Worm (Caenorhabditis elegans): ENCODE data around the gene F44B9.2.
A peak's percentile ranks its signal among the peaks of the same experiment; 100 is the strongest.

The F44B9.2 gene

ce11 chrIII:8051838-8052237 is 29.6 kb downstream of the F44B9.2 start:
- TF ChIP-seq aly-1 (tag; optimal IDR thresholded peaks at IDR 0.05) (no peak), tbx-37 (GFP tag; conservative IDR thresholded peaks at IDR 0.05) (no peak), F13C5.2 (tag; optimal IDR thresholded peaks at IDR 0.05) (no peak), ama-1 (optimal IDR thresholded peaks at IDR 0.05) (no peak), hmbx-1 (tag; optimal IDR thresholded peaks at IDR 0.05) (no peak), flt-1 (GFP tag; IDR thresholded peaks at IDR 0.05) (no peak), ceh-36 (tag; optimal IDR thresholded peaks at IDR 0.05) (no peak), tra-4 (tag; optimal IDR thresholded peaks at IDR 0.05) (no peak)

- no peak for TF ChIP-seq ets-7 (tag; optimal IDR thresholded peaks at IDR 0.05)
- no peak for TF ChIP-seq B0310.2 (tag; optimal IDR thresholded peaks at IDR 0.05)
- no peak for TF ChIP-seq hmbx-1 (tag; optimal IDR thresholded peaks at IDR 0.05)
- no peak for TF ChIP-seq hnd-1 (tag; optimal IDR thresholded peaks at IDR 0.05)
- no peak for TF ChIP-seq hmg-4 (GFP tag; optimal IDR thresholded peaks at IDR 0.05)
- no peak for TF ChIP-seq ceh-13 (GFP tag; optimal IDR thresholded peaks at IDR 0.05)
- no peak for TF ChIP-seq pes-1 (GFP tag; IDR thresholded peaks at IDR 0.05)
- TF ChIP-seq tbx-37 (GFP tag; conservative IDR thresholded peaks at IDR 0.05): no peak
- TF ChIP-seq ceh-36 (tag; optimal IDR thresholded peaks at IDR 0.05): no peak
- no peak for TF ChIP-seq ama-1 (optimal IDR thresholded peaks at IDR 0.05)
- TF ChIP-seq tbx-11 (GFP tag; IDR thresholded peaks at IDR 0.05): no peak
- TF ChIP-seq tra-4 (tag; optimal IDR thresholded peaks at IDR 0.05): no peak
- no peak for TF ChIP-seq sea-1 (GFP tag; conservative IDR thresholded peaks at IDR 0.05)
Measured at ce11 chrIII:8061114-8061513, 38.9 kb downstream of the F44B9.2 start.

- no peak for TF ChIP-seq sea-1 (GFP tag; conservative IDR thresholded peaks at IDR 0.05)
- TF ChIP-seq flt-1 (GFP tag; IDR thresholded peaks at IDR 0.05): no peak
- TF ChIP-seq tbx-37 (GFP tag; conservative IDR thresholded peaks at IDR 0.05): no peak
- TF ChIP-seq hmbx-1 (tag; optimal IDR thresholded peaks at IDR 0.05): no peak
- TF ChIP-seq pes-1 (GFP tag; IDR thresholded peaks at IDR 0.05): no peak
- no peak for TF ChIP-seq tra-4 (tag; optimal IDR thresholded peaks at IDR 0.05)
- no peak for TF ChIP-seq B0310.2 (tag; optimal IDR thresholded peaks at IDR 0.05)
- TF ChIP-seq ama-1 (optimal IDR thresholded peaks at IDR 0.05): no peak
- no peak for TF ChIP-seq scrt-1 (GFP tag; IDR thresholded peaks at IDR 0.05)
- no peak for TF ChIP-seq ets-7 (tag; optimal IDR thresholded peaks at IDR 0.05)
- TF ChIP-seq F13C5.2 (tag; optimal IDR thresholded peaks at IDR 0.05): no peak
- no peak for TF ChIP-seq ceh-13 (GFP tag; optimal IDR thresholded peaks at IDR 0.05)
- TF ChIP-seq ceh-36 (tag; optimal IDR thresholded peaks at IDR 0.05): no peak
- no peak for TF ChIP-seq hmg-4 (GFP tag; optimal IDR thresholded peaks at IDR 0.05)
- TF ChIP-seq aly-1 (tag; optimal IDR thresholded peaks at IDR 0.05): no peak
- no peak for TF ChIP-seq hnd-1 (tag; optimal IDR thresholded peaks at IDR 0.05)
- TF ChIP-seq tbx-11 (GFP tag; IDR thresholded peaks at IDR 0.05): no peak
Measured at ce11 chrIII:8063659-8064058, 41.4 kb downstream of the F44B9.2 start.

ce11 chrIII:8065101-8065500 is 42.8 kb downstream of the F44B9.2 start:
- TF ChIP-seq ama-1 (optimal IDR thresholded peaks at IDR 0.05): no peak
- TF ChIP-seq flt-1 (GFP tag; IDR thresholded peaks at IDR 0.05): no peak
- TF ChIP-seq ceh-36 (tag; optimal IDR thresholded peaks at IDR 0.05): no peak
- TF ChIP-seq hmg-4 (GFP tag; optimal IDR thresholded peaks at IDR 0.05): no peak
- no peak for TF ChIP-seq aly-1 (tag; optimal IDR thresholded peaks at IDR 0.05)
- no peak for TF ChIP-seq pes-1 (GFP tag; IDR thresholded peaks at IDR 0.05)
- no peak for TF ChIP-seq sea-1 (GFP tag; conservative IDR thresholded peaks at IDR 0.05)
- TF ChIP-seq F13C5.2 (tag; optimal IDR thresholded peaks at IDR 0.05): no peak
- no peak for TF ChIP-seq tbx-37 (GFP tag; conservative IDR thresholded peaks at IDR 0.05)
- no peak for TF ChIP-seq hmbx-1 (tag; optimal IDR thresholded peaks at IDR 0.05)
- TF ChIP-seq hnd-1 (tag; optimal IDR thresholded peaks at IDR 0.05): no peak
- no peak for TF ChIP-seq B0310.2 (tag; optimal IDR thresholded peaks at IDR 0.05)
- no peak for TF ChIP-seq scrt-1 (GFP tag; IDR thresholded peaks at IDR 0.05)

ce11 chrIII:8066989-8067388 is 44.7 kb downstream of the F44B9.2 start, which contains the start of gene pros-1:
TSS of gene pros-1 (plus strand) at chrIII:8067289.
- no peak for TF ChIP-seq pes-1 (GFP tag; IDR thresholded peaks at IDR 0.05)
- TF ChIP-seq ceh-13 (GFP tag; optimal IDR thresholded peaks at IDR 0.05): no peak
- no peak for TF ChIP-seq ama-1 (optimal IDR thresholded peaks at IDR 0.05)
- TF ChIP-seq tra-4 (tag; optimal IDR thresholded peaks at IDR 0.05): no peak
- no peak for TF ChIP-seq sea-1 (GFP tag; conservative IDR thresholded peaks at IDR 0.05)
- no peak for TF ChIP-seq hmbx-1 (tag; optimal IDR thresholded peaks at IDR 0.05)
- TF ChIP-seq hmg-4 (GFP tag; optimal IDR thresholded peaks at IDR 0.05): no peak
- TF ChIP-seq ets-7 (tag; optimal IDR thresholded peaks at IDR 0.05): no peak
- TF ChIP-seq aly-1 (tag; optimal IDR thresholded peaks at IDR 0.05): no peak
- TF ChIP-seq scrt-1 (GFP tag; IDR thresholded peaks at IDR 0.05): no peak
- no peak for TF ChIP-seq ceh-36 (tag; optimal IDR thresholded peaks at IDR 0.05)

ce11 chrIII:8067798-8068197 is 45.5 kb downstream of the F44B9.2 start:
- TF ChIP-seq tra-4 (tag; optimal IDR thresholded peaks at IDR 0.05) (no peak), flt-1 (GFP tag; IDR thresholded peaks at IDR 0.05) (no peak)

- TF ChIP-seq scrt-1 (GFP tag; IDR thresholded peaks at IDR 0.05): 0 out of 2 replicates have a peak, but pooled peaks have one; percentile 8
- no peak for TF ChIP-seq ama-1 (optimal IDR thresholded peaks at IDR 0.05)
Measured at ce11 chrIII:8069206-8069605, 46.9 kb downstream of the F44B9.2 start.
